Worm (Caenorhabditis elegans) whole organism, young adult: Measurements from ENCODE around the gene clec-124.

Experiments used
- B0019.2 ChIP-seq: fragments of 200-800 bp; sonication (Bioruptor generic); conservative IDR thresholded peaks from 2 replicates; pipeline ENCODE4 v1.3.6; 2022; ENCODE audit warnings: missing genetic modification reagents, missing genetic modification characterization, missing compliant biosample characterization
- C06A6.2 ChIP-seq: fragments of 200-800 bp; sonication (Bioruptor generic); conservative IDR thresholded peaks from 2 replicates; pipeline ENCODE4 v1.3.6; 2022; ENCODE audit warnings: missing genetic modification characterization, missing compliant biosample characterization
- D2030.7 ChIP-seq: fragments of 200-800 bp; sonication (Bioruptor generic); IDR thresholded peaks from 2 replicates; pipeline ENCODE4 v1.3.6; 2022; ENCODE audit warnings: missing genetic modification reagents, missing genetic modification characterization, missing compliant biosample characterization
- F49E8.2 ChIP-seq: sonication (generic microtip); optimal IDR thresholded peaks from 3 replicates; lab custom pipeline; 2017; ENCODE audit warnings: missing genetic modification characterization, mild to moderate bottlenecking, missing compliant biosample characterization, antibody characterized with exemption, moderate library complexity; ENCODE audit not compliant: insufficient read depth
- F52B5.7 ChIP-seq: sonication (generic microtip); optimal IDR thresholded peaks from 2 replicates; lab custom pipeline; 2016; ENCODE audit warnings: mild to moderate bottlenecking, missing genetic modification characterization, missing compliant biosample characterization
- F55B11.4 ChIP-seq: sonication (generic microtip); optimal IDR thresholded peaks from 2 replicates; lab custom pipeline; 2016; ENCODE audit warnings: missing compliant biosample characterization, missing genetic modification characterization, borderline replicate concordance; ENCODE audit not compliant: insufficient read depth
- F57A8.1 ChIP-seq: fragments of 200-800 bp; sonication (Bioruptor generic); optimal IDR thresholded peaks from 2 replicates; lab custom pipeline; 2018; ENCODE audit warnings: mild to moderate bottlenecking, missing genetic modification characterization, moderate library complexity, missing compliant biosample characterization
- F57C9.4 ChIP-seq: sonication (generic microtip); optimal IDR thresholded peaks from 2 replicates; lab custom pipeline; 2017; ENCODE audit warnings: mild to moderate bottlenecking, missing genetic modification characterization, missing compliant biosample characterization
- Y53G8AR.9 ChIP-seq: fragments of 200-800 bp; sonication (Bioruptor generic); conservative IDR thresholded peaks from 2 replicates; pipeline ENCODE4 v1.3.6; 2022; ENCODE audit warnings: missing genetic modification reagents, missing genetic modification characterization, missing compliant biosample characterization
- Y56A3A.18 ChIP-seq: fragments of 200-800 bp; sonication (Bioruptor generic); IDR thresholded peaks from 2 replicates; pipeline ENCODE4 v1.3.6; 2022; ENCODE audit warnings: missing genetic modification reagents, missing genetic modification characterization, missing compliant biosample characterization
- Y79H2A.3 ChIP-seq: fragments of 200-800 bp; sonication (Bioruptor generic); conservative IDR thresholded peaks from 2 replicates; pipeline ENCODE4 v1.3.6; 2022; ENCODE audit warnings: missing genetic modification reagents, missing genetic modification characterization, missing compliant biosample characterization
- aptf-2 ChIP-seq: fragments of 200-800 bp; sonication (Bioruptor generic); conservative IDR thresholded peaks from 2 replicates; pipeline ENCODE4 v1.3.6; 2022; ENCODE audit warnings: missing genetic modification reagents, missing genetic modification characterization, missing compliant biosample characterization
- attf-6 ChIP-seq: fragments of 200-800 bp; sonication (Bioruptor generic); IDR thresholded peaks from 2 replicates; pipeline ENCODE4 v1.3.6; 2022; ENCODE audit warnings: missing genetic modification reagents, missing genetic modification characterization, missing compliant biosample characterization
- cebp-1 ChIP-seq, 2 experiments: fragments of 200-800 bp in 1 of 2; sonication (Bioruptor generic) in 1 of 2; sonication (generic microtip) in 1 of 2; IDR thresholded peaks in 1 of 2; optimal IDR thresholded peaks in 1 of 2; 2 replicates each; pipeline versions ENCODE4 v1.3.6 to Lab custom; 2017 to 2022; ENCODE audit warnings: missing compliant biosample characterization in 2 of 2, missing genetic modification characterization in 2 of 2, mild to moderate bottlenecking in 1 of 2, missing genetic modification reagents in 1 of 2, moderate library complexity in 1 of 2
- cebp-2 ChIP-seq: fragments of 200-800 bp; sonication (Bioruptor generic); IDR thresholded peaks from 2 replicates; pipeline ENCODE4 v1.3.6; 2022; ENCODE audit warnings: missing genetic modification characterization, missing compliant biosample characterization
- ceh-27 ChIP-seq: fragments of 200-800 bp; sonication (Bioruptor generic); optimal IDR thresholded peaks from 2 replicates; lab custom pipeline; 2018; ENCODE audit warnings: mild to moderate bottlenecking, missing genetic modification characterization, moderate library complexity, missing compliant biosample characterization
- die-1 ChIP-seq: sonication (generic microtip); optimal IDR thresholded peaks from 2 replicates; lab custom pipeline; 2016; ENCODE audit warnings: missing genotype, mild to moderate bottlenecking, missing genetic modification characterization, missing compliant biosample characterization
- dpl-1 ChIP-seq: fragments of 150-350 bp; optimal IDR thresholded peaks from 2 replicates; lab custom pipeline; 2014; ENCODE audit warnings: missing biosample characterization, missing genetic modification reagents, missing genetic modification characterization
- efl-1 ChIP-seq: fragments of 150-350 bp; optimal IDR thresholded peaks from 2 replicates; lab custom pipeline; 2014; ENCODE audit warnings: missing biosample characterization, missing genetic modification reagents, missing genetic modification characterization
- egl-44 ChIP-seq: fragments of 200-800 bp; sonication (Bioruptor generic); IDR thresholded peaks from 2 replicates; pipeline ENCODE4 v1.3.6; 2022; ENCODE audit warnings: missing genetic modification reagents, missing genetic modification characterization, missing compliant biosample characterization
- ets-4 ChIP-seq: fragments of 200-800 bp; sonication (Bioruptor generic); optimal IDR thresholded peaks from 2 replicates; lab custom pipeline; 2018; ENCODE audit warnings: mild to moderate bottlenecking, missing genetic modification characterization, missing compliant biosample characterization
- him-1 ChIP-seq: sonication (generic microtip); optimal IDR thresholded peaks from 2 replicates; lab custom pipeline; 2016; ENCODE audit warnings: missing genotype, missing genetic modification reagents, missing genetic modification characterization, missing compliant biosample characterization
- hlh-26 ChIP-seq: fragments of 200-800 bp; sonication (Bioruptor generic); conservative IDR thresholded peaks from 2 replicates; pipeline ENCODE4 v1.3.6; 2022; ENCODE audit warnings: missing genetic modification reagents, missing genetic modification characterization, missing compliant biosample characterization
- hmg-1.2 ChIP-seq: fragments of 200-800 bp; sonication (Bioruptor generic); IDR thresholded peaks from 2 replicates; pipeline ENCODE4 v1.3.6; 2022; ENCODE audit warnings: missing genetic modification reagents, missing genetic modification characterization, missing compliant biosample characterization
- hsf-1 ChIP-seq: fragments of 200-800 bp; sonication (Bioruptor generic); IDR thresholded peaks from 2 replicates; pipeline ENCODE4 v1.3.6; 2022; ENCODE audit warnings: missing genetic modification reagents, missing genetic modification characterization, missing compliant biosample characterization
- lag-1 ChIP-seq: fragments of 200-800 bp; sonication (Bioruptor generic); IDR thresholded peaks from 2 replicates; pipeline ENCODE4 v1.3.6; 2022; ENCODE audit warnings: missing genetic modification reagents, missing genetic modification characterization, missing compliant biosample characterization
- let-607 ChIP-seq, 2 experiments: fragments of 200-800 bp in 1 of 2; sonication (Bioruptor generic) in 1 of 2; sonication (generic microtip) in 1 of 2; optimal IDR thresholded peaks; 2 replicates each; lab custom pipeline; 2016 to 2018; ENCODE audit warnings: mild to moderate bottlenecking in 2 of 2, missing compliant biosample characterization in 2 of 2, missing genetic modification characterization in 2 of 2, moderate library complexity in 2 of 2, missing genotype in 1 of 2
- lin-40 ChIP-seq: sonication (generic microtip); optimal IDR thresholded peaks from 2 replicates; lab custom pipeline; 2016; ENCODE audit warnings: missing genetic modification characterization, mild to moderate bottlenecking, missing compliant biosample characterization, missing genotype, missing genetic modification reagents
- madf-10 ChIP-seq: sonication (generic microtip); optimal IDR thresholded peaks from 2 replicates; lab custom pipeline; 2016; ENCODE audit warnings: mild to moderate bottlenecking, missing genetic modification characterization, missing compliant biosample characterization
- mel-28 ChIP-seq: sonication (generic microtip); optimal IDR thresholded peaks from 2 replicates; lab custom pipeline; 2016; ENCODE audit warnings: borderline replicate concordance, mild to moderate bottlenecking, missing genetic modification characterization, missing compliant biosample characterization
- mxl-1 ChIP-seq: sonication (generic microtip); optimal IDR thresholded peaks from 2 replicates; lab custom pipeline; 2016; ENCODE audit warnings: missing genetic modification characterization, missing compliant biosample characterization
- nhr-80 ChIP-seq: sonication (generic microtip); optimal IDR thresholded peaks from 2 replicates; lab custom pipeline; 2016; ENCODE audit warnings: missing genetic modification characterization, missing compliant biosample characterization
- pha-4 ChIP-seq: fragments of 150-350 bp; sonication (generic microtip); optimal IDR thresholded peaks from 2 replicates; lab custom pipeline; 2014; ENCODE audit warnings: missing biosample characterization, missing genetic modification reagents, missing genetic modification characterization
- sdz-38 ChIP-seq: sonication (generic microtip); optimal IDR thresholded peaks from 2 replicates; lab custom pipeline; 2016; ENCODE audit warnings: missing genotype, missing genetic modification characterization, missing compliant biosample characterization
- snpc-1.1 ChIP-seq: sonication (generic microtip); optimal IDR thresholded peaks from 2 replicates; lab custom pipeline; 2017; ENCODE audit warnings: missing genetic modification characterization, mild to moderate bottlenecking, missing compliant biosample characterization, antibody characterized with exemption, moderate library complexity, missing genotype, missing genetic modification reagents; ENCODE audit not compliant: insufficient read depth
- unc-130 ChIP-seq: sonication (generic microtip); optimal IDR thresholded peaks from 2 replicates; lab custom pipeline; 2016; ENCODE audit warnings: missing genetic modification reagents, missing genetic modification characterization, missing compliant biosample characterization
- xnd-1 ChIP-seq: sonication (generic microtip); optimal IDR thresholded peaks from 2 replicates; lab custom pipeline; 2016; ENCODE audit warnings: missing genotype, missing genetic modification reagents, missing genetic modification characterization, missing compliant biosample characterization
- ztf-6 ChIP-seq: fragments of 200-800 bp; sonication (Bioruptor generic); IDR thresholded peaks from 2 replicates; pipeline ENCODE4 v1.3.6; 2022; ENCODE audit warnings: missing genetic modification reagents, missing genetic modification characterization, missing compliant biosample characterization

clec-124 gene

DNA sequence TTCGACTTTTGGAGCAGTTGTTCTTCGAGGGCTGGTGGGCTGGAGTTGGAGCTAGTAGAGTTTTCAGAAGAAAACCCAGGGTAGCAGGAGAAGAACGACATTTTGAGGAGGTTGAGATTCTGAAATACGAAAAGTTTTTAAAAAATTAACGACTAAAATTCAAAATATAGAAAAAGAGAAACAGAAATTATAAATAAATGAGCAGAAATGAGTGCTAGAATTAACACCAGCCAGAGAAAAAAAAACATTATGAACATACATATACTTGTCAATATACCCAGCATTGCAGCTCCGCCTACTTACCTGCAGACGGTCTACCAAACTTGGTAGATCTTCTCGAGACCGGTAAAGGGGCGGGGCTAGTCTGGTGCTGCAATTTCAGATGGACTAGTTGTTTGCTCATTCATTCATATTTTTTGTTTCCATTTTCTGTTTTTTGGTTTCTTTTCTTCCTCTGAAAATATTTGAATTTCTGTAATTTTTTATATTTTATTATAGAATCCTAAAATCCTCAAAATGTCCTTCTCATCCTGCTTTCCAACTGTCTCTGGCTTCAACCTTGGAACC, 43.0 kb upstream of the clec-124 start, which contains the start of the genes ZC239.20 and ZC239.21:
ZC239.20 (minus strand) TSS at position 101 of the 567 bp plus-strand sequence.
ZC239.21 (plus strand) TSS at position 517 of the 567 bp plus-strand sequence.
- TF ChIP-seq lin-40 (no peak), madf-10 (tag; lab: Kevin White, UChicago) (no peak), attf-6 (GFP tag; lab: Robert Waterston, UW) (no peak), efl-1 (no peak), him-1 (tag; lab: Kevin White, UChicago) (no peak), egl-44 (GFP tag; lab: Robert Waterston, UW) (no peak), Y53G8AR.9 (no peak), ceh-27 (GFP tag; lab: Kevin White, UChicago) (no peak)

DNA sequence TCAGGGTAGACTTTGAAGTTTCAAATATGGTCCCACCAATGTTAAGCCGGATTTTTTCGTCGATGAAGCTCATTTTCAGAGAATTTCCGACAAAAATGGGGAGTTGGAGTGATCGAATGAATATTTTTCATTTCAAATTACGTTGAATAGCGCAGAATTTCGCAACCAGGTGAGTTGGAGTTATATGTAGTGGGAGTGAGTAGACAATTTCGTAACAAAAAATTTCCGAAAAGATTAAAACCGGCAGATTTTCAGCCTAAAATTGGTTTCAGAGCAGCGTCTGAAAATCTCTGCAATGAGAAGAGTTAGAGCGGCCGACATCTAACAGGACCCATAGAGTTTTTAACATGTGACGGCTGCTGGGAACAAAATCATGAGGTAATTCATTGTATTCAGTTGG, 40.8 kb upstream of the clec-124 start, which contains the start of gene sdz-35:
sdz-35 (minus strand) TSS at position 101 of the 400 bp plus-strand sequence.
- TF ChIP-seq dpl-1 (GFP tag; lab: Kevin White, UChicago) (no peak), unc-130 (GFP tag; lab: Kevin White, UChicago) (no peak), let-607 (tag; optimal IDR thresholded peaks at IDR 0.05; lab: Kevin White, UChicago) (no peak), sdz-38 (tag; lab: Kevin White, UChicago) (no peak), D2030.7 (GFP tag; lab: Robert Waterston, UW) (no peak), lag-1 (GFP tag; lab: Robert Waterston, UW) (no peak), xnd-1 (tag; lab: Kevin White, UChicago) (no peak), ets-4 (GFP tag; lab: Kevin White, UChicago) (no peak)

DNA sequence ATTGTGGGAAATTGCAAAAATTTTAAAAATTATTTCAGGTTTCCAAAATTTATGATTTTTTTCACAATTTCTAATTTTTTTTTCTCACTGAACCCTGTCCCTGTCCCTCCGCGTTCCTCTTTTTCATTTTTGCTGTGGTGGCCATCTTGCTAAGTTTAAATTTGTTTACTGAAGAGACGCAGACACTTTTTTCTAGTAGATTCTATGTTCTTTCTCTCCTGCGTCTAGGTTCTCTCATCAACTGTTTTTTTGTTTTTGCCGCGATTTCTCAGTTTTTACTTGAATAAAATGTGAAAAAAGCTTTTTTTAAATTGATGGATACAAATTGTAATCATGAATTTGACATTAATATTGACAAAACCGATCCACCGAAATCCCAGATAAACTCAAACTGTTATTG, 40.3 kb upstream of the clec-124 start, which contains the start of gene ZC239.6:
ZC239.6 (plus strand) TSS at position 381 of the 400 bp plus-strand sequence.
- TF ChIP-seq aptf-2 (GFP tag; lab: Robert Waterston, UW): no peak
- TF ChIP-seq hlh-26: no peak
- no peak for TF ChIP-seq cebp-2
- TF ChIP-seq hsf-1: peak; percentile 53; the same call in 1 of the 2 replicates
- TF ChIP-seq F57A8.1 (GFP tag; lab: Kevin White, UChicago): no peak
- peak; percentile 46; the same call in 1 of the 2 replicates for TF ChIP-seq hmg-1.2 (GFP tag; lab: Robert Waterston, UW)

DNA sequence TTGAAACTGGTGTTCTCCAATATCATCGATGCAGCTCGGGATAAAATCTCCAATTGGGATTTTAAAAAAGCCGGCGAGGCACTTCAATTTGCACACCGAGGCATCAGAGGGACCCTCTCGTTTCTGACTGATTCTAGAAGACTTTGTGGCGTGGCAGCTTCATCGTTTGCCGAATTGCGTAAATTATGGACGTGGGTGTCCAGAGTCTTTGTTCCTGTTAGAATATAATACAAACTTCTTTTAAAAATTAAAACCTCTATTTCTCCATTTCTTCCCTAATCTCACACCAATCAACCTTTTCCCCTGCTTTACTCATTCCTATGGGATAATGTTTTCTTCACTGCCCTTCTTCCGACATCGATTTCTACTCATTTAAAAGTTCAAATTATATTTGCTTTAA, 39.1 kb upstream of the clec-124 start, which contains the start of gene ZC239.5:
ZC239.5 (plus strand) TSS at position 301 of the 400 bp plus-strand sequence.
- TF ChIP-seq lin-40 (no peak), snpc-1.1 (tag; lab: Kevin White, UChicago) (no peak), F57C9.4 (tag; lab: Kevin White, UChicago) (no peak), F52B5.7 (no peak), die-1 (tag; lab: Kevin White, UChicago) (no peak), mel-28 (tag; lab: Kevin White, UChicago) (no peak), F49E8.2 (tag; lab: Kevin White, UChicago) (no peak)

DNA sequence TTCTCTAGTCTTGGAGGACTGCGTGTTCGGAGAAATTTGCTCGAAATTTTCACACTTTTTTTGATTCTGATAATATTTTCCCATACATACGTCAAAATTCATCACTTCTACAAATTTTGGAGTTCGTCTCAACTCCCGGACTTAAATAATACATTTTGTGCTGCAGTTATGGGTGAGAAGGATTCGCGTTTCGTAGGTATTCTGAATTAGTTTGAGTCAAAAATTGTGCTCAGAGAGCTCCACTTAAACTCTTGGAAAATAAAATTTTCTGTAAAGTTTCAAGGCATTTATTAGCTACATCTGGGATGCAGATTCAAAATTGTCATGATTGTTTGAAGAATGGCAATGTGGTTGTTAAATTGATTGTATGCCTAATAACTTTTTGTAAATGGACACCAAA, 35.6 kb upstream of the clec-124 start, which contains the start of gene ZC239.4:
ZC239.4 (plus strand) TSS at position 301 of the 400 bp plus-strand sequence.
- no peak for TF ChIP-seq nhr-80 (tag; lab: Kevin White, UChicago)
- no peak for TF ChIP-seq F49E8.2 (tag; lab: Kevin White, UChicago)
- TF ChIP-seq dpl-1 (GFP tag; lab: Kevin White, UChicago): no peak
- TF ChIP-seq B0019.2 (GFP tag; lab: Robert Waterston, UW): no peak
- TF ChIP-seq cebp-1 (GFP tag; IDR thresholded peaks at IDR 0.05; lab: Robert Waterston, UW): no peak
- no peak for TF ChIP-seq cebp-1 (tag; optimal IDR thresholded peaks at IDR 0.05; lab: Kevin White, UChicago)
- no peak for TF ChIP-seq hmg-1.2 (GFP tag; lab: Robert Waterston, UW)
- TF ChIP-seq lag-1 (GFP tag; lab: Robert Waterston, UW): no peak
- TF ChIP-seq pha-4: no peak
- no peak for TF ChIP-seq C06A6.2
- no peak for TF ChIP-seq F55B11.4
- no peak for TF ChIP-seq Y79H2A.3 (GFP tag; lab: Robert Waterston, UW)
- TF ChIP-seq mxl-1: no peak
- TF ChIP-seq hlh-26: no peak
- no peak for TF ChIP-seq ztf-6 (GFP tag; lab: Robert Waterston, UW)
- TF ChIP-seq Y56A3A.18 (GFP tag; lab: Robert Waterston, UW): no peak
- no peak for TF ChIP-seq aptf-2 (GFP tag; lab: Robert Waterston, UW)
- no peak for TF ChIP-seq let-607 (tag; optimal IDR thresholded peaks at IDR 0.05; lab: Kevin White, UChicago)
- TF ChIP-seq lin-40: no peak
